Worm (Caenorhabditis elegans) whole organism, early embryonic: Measurements from ENCODE around the gene fard-1.

Source experiments
- B0310.2 ChIP-seq: sonication (generic microtip); optimal IDR thresholded peaks from 2 replicates; lab custom pipeline; 2016; ENCODE audit warnings: mild to moderate bottlenecking, missing genetic modification characterization, missing compliant biosample characterization
- F13C5.2 ChIP-seq: sonication (generic microtip); optimal IDR thresholded peaks from 2 replicates; lab custom pipeline; 2017; ENCODE audit warnings: mild to moderate bottlenecking, missing genetic modification characterization, inconsistent platforms, missing compliant biosample characterization
- aly-1 ChIP-seq: sonication (generic microtip); optimal IDR thresholded peaks from 2 replicates; lab custom pipeline; 2016; ENCODE audit warnings: missing genetic modification characterization, missing compliant biosample characterization
- ama-1 ChIP-seq: fragments of 150-350 bp; optimal IDR thresholded peaks from 2 replicates; lab custom pipeline; 2014
- ceh-13 ChIP-seq: fragments of 200-800 bp; sonication (Bioruptor generic); optimal IDR thresholded peaks from 2 replicates; lab custom pipeline; 2018; ENCODE audit warnings: mild to moderate bottlenecking, missing genetic modification characterization, missing compliant biosample characterization
- ceh-36 ChIP-seq: sonication (generic microtip); optimal IDR thresholded peaks from 2 replicates; lab custom pipeline; 2016; ENCODE audit warnings: missing genetic modification characterization, inconsistent platforms, missing compliant biosample characterization
- ets-7 ChIP-seq: sonication (generic microtip); optimal IDR thresholded peaks from 2 replicates; lab custom pipeline; 2016; ENCODE audit warnings: missing genotype, missing genetic modification characterization, missing compliant biosample characterization
- flt-1 ChIP-seq: fragments of 200-800 bp; sonication (Bioruptor generic); IDR thresholded peaks from 2 replicates; pipeline ENCODE4 v1.3.6; 2022; ENCODE audit warnings: missing genetic modification characterization, missing compliant biosample characterization
- hmbx-1 ChIP-seq: sonication (generic microtip); optimal IDR thresholded peaks from 2 replicates; lab custom pipeline; 2016; ENCODE audit warnings: mild to moderate bottlenecking, missing genetic modification characterization, missing compliant biosample characterization
- hmg-4 ChIP-seq: fragments of 200-800 bp; sonication (Bioruptor generic); optimal IDR thresholded peaks from 2 replicates; lab custom pipeline; 2018; ENCODE audit warnings: mild to moderate bottlenecking, missing genetic modification characterization, missing compliant biosample characterization
- hnd-1 ChIP-seq: sonication (generic microtip); optimal IDR thresholded peaks from 2 replicates; lab custom pipeline; 2016; ENCODE audit warnings: missing genetic modification characterization, missing compliant biosample characterization
- pes-1 ChIP-seq: fragments of 200-800 bp; sonication (Bioruptor generic); IDR thresholded peaks from 2 replicates; pipeline ENCODE4 v1.3.6; 2022; ENCODE audit warnings: missing genetic modification reagents, missing genetic modification characterization, missing compliant biosample characterization
- scrt-1 ChIP-seq: fragments of 200-800 bp; sonication (Bioruptor generic); IDR thresholded peaks from 2 replicates; pipeline ENCODE4 v1.3.6; 2022; ENCODE audit warnings: missing genetic modification characterization, missing compliant biosample characterization
- sea-1 ChIP-seq: fragments of 200-800 bp; sonication (Bioruptor generic); conservative IDR thresholded peaks from 2 replicates; pipeline ENCODE4 v1.3.6; 2022; ENCODE audit warnings: missing genetic modification characterization, missing compliant biosample characterization
- tbx-11 ChIP-seq: fragments of 200-800 bp; sonication (Bioruptor generic); IDR thresholded peaks from 2 replicates; pipeline ENCODE4 v1.3.6; 2022; ENCODE audit warnings: missing genetic modification characterization, missing compliant biosample characterization
- tbx-37 ChIP-seq: fragments of 200-800 bp; sonication (Bioruptor generic); conservative IDR thresholded peaks from 2 replicates; pipeline ENCODE4 v1.3.6; 2022; ENCODE audit warnings: missing genetic modification reagents, missing genetic modification characterization, missing compliant biosample characterization
- tra-4 ChIP-seq: sonication (generic microtip); optimal IDR thresholded peaks from 2 replicates; lab custom pipeline; 2017; ENCODE audit warnings: missing genetic modification characterization, missing compliant biosample characterization

fard-1 gene

DNA sequence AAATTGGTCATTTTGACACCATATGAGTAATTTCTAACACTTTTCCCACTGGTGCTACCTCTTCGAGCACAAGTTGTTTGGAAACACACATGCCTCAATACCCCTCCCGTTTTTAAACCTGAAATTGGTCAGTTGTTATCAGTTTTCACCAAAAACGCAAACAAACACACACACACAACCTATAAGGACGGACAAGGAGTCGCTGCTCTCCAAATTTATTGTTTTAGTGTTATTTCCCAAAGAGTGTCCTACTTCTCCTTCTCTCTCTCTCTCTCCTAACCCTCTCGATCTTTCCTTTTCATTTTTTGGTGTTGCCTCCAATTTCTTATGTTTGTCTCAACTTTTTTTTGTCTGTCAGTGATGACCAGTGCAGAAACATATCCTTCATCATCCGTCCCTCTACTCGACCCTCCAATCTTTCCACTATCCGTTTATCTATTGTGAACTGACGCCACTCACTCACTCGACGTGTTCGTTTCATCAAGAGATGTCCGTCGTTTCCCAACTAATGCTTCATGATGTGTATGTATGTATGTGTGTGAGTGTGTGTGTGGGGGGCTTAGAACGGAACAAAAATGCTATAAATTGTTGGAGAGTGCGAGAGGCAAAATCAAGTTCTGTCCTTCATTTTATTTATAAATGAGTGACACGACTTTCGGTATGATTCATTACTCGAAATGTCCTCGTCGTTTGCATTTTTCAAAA lies 29.3 kb upstream of the fard-1 start:
- TF ChIP-seq sea-1 (GFP tag; lab: Robert Waterston, UW) (no peak), ama-1 (no peak), flt-1 (GFP tag; lab: Robert Waterston, UW) (no peak), pes-1 (GFP tag; lab: Robert Waterston, UW) (no peak), aly-1 (tag; lab: Kevin White, UChicago) (no peak), tbx-11 (GFP tag; lab: Robert Waterston, UW) (no peak), scrt-1 (GFP tag; lab: Robert Waterston, UW) (no peak), tbx-37 (GFP tag; lab: Robert Waterston, UW) (no peak), tra-4 (tag; lab: Kevin White, UChicago) (no peak), ceh-13 (no peak), hnd-1 (no peak), hmbx-1 (tag; lab: Kevin White, UChicago) (no peak), F13C5.2 (tag; lab: Kevin White, UChicago) (no peak), ets-7 (tag; lab: Kevin White, UChicago) (no peak)

DNA sequence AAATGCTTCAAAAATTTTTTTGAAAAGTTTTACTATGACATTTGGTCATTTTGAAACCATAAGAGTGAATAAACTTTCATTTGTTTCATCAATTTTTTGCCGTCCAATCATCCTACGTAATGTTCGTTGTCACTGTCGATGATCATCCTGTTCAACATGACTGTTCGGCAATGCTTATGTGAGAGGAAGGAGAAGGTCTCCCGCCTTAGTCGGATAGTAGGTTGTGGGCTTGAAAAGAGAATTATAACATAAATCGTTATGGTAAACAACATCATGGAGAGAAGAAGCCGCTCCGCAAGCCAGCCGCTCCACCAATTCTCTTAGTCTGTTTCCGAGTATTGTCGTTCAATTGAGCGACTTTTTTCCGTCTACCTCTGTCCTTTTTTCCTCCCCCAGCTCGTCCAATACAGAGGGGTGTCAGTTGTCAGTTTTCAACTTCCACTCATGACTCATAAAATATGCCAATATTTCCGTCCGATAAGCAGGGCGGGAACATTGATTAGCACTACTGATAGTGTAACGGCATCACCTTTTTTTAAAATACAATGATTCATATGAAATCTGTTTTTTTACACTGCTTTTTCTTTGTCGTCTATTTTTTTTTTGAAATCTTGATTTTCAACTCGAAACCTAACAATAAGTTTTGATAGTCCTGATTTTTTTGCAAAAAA lies 27.0 kb upstream of the fard-1 start:
- TF ChIP-seq tra-4 (tag; lab: Kevin White, UChicago) (no peak), tbx-11 (GFP tag; lab: Robert Waterston, UW) (no peak), ama-1 (no peak), F13C5.2 (tag; lab: Kevin White, UChicago) (no peak), pes-1 (GFP tag; lab: Robert Waterston, UW) (no peak), aly-1 (tag; lab: Kevin White, UChicago) (no peak)

DNA sequence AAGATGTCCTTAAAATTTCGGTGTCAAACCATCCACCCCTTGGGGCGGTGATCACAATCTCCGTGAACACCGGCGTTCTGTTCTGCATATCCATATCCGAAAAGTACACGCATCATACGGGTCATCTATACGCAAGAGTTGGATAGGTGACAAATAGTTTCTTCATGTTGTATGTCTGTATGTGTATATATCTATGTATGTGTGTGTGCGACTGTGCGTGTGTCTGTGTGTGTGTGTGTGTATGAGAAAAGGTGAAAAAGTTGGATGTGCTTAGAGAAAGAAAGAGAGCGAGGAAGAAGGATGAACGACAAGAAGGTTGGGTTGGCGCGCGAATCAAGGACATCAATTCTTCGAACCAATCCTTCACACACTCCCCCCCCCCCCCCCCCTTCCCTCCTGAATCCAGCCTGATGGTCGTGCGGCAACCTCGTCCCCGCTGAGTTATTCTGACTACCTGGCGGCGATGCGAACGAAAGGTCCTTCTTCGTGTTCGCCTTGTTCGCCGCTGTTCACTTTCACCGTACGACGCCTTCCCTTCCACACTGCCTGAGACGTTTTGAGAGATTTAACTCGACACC lies 25.8 kb upstream of the fard-1 start:
- TF ChIP-seq hmg-4 (GFP tag; lab: Kevin White, UChicago) (peak; percentile 58), sea-1 (GFP tag; lab: Robert Waterston, UW) (no peak), scrt-1 (GFP tag; lab: Robert Waterston, UW) (no peak), tra-4 (tag; lab: Kevin White, UChicago) (no peak), tbx-11 (GFP tag; lab: Robert Waterston, UW) (no peak), ets-7 (tag; lab: Kevin White, UChicago) (no peak), tbx-37 (GFP tag; lab: Robert Waterston, UW) (no peak), ceh-13 (no peak), hmbx-1 (tag; lab: Kevin White, UChicago) (no peak), F13C5.2 (tag; lab: Kevin White, UChicago) (no peak), hnd-1 (no peak), flt-1 (GFP tag; lab: Robert Waterston, UW) (0 out of 2 replicates have a peak, but pooled peaks have one; percentile 20), ceh-36 (tag; lab: Kevin White, UChicago) (no peak)

DNA sequence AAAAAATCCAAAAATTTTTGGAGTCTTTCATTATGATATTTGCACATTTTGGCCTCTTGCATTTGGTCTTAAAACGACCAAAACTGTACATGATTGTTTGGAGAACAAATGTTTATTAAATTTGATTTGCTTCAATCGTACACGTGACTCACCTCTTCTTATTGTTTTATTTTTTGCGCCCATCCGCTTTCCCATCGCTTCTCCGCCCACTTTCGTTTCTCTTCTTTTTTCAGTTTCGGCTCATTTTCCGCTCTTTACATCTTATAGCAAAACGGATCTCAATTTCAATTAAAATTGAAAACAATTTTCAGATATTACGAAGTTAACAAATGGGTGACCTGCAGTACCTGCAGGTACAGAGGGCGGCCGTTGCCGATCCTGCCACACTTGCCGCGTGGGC lies 23.9 kb upstream of the fard-1 start, which contains the start of gene nmy-1:
nmy-1 (plus strand) TSS at position 301 of the 400 bp plus-strand sequence.
- no peak for TF ChIP-seq scrt-1 (GFP tag; lab: Robert Waterston, UW)

DNA sequence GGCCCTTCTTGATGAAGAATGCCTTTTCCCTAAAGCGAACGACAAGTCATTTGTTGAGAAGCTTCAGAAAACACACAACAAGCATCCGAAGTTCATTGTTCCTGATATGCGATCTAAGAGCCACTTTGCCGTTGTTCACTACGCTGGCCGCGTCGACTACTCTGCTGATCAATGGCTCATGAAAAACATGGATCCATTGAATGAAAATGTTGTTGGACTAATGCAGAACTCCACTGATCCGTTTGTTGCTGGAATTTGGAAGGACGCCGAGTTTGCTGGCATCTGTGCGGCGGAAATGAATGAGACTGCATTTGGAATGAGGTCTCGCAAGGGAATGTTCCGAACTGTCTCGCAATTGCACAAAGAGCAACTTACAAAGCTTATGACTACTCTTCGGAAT lies 20.5 kb upstream of the fard-1 start:
- no peak for TF ChIP-seq hmg-4 (GFP tag; lab: Kevin White, UChicago)
- no peak for TF ChIP-seq tra-4 (tag; lab: Kevin White, UChicago)
- TF ChIP-seq ets-7 (tag; lab: Kevin White, UChicago) = no peak
- no peak for TF ChIP-seq tbx-11 (GFP tag; lab: Robert Waterston, UW)
- TF ChIP-seq F13C5.2 (tag; lab: Kevin White, UChicago) = no peak
- TF ChIP-seq scrt-1 (GFP tag; lab: Robert Waterston, UW) = no peak

DNA sequence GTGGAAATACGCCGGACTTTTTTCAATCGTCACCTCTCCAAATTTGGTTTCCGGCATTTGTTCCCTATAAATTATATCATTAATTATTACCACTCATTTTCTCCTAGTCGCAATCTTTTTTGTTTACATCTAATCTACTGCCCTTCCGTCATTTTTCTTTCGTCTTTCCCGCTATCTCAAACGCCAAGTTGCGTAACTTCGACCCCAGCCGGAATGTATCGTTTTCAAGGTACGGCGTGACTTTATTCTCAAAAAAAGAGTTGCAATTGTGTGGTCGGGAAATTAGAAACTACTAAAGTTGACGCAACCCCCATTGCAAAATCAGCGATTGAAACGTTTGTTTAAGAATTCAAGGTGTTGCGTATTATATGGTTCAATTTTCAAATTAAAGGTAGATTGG lies 13.7 kb upstream of the fard-1 start:
- no peak for TF ChIP-seq flt-1 (GFP tag; lab: Robert Waterston, UW)
- TF ChIP-seq F13C5.2 (tag; lab: Kevin White, UChicago) = no peak
- no peak for TF ChIP-seq tbx-37 (GFP tag; lab: Robert Waterston, UW)
- no peak for TF ChIP-seq tbx-11 (GFP tag; lab: Robert Waterston, UW)

DNA sequence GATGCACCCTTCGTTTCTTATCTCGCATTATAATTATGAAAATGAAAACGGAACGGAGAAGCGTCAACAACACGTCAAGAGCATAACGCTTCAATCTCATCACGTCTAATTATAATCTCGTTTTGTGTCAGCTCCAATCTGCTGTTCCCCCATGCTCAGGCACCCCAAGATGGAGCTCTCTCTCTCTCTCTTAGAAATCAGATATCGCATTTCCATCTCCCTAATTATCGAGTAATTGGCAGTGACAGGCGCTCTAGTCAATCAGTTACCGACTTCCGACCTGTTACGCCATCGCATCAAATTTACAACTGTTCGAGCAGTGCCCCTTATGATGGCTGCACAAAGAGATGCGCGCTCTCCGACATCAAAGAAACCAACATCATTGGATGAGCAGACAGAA lies 12.7 kb upstream of the fard-1 start:
- TF ChIP-seq tbx-11 (GFP tag; lab: Robert Waterston, UW) (no peak), B0310.2 (tag; lab: Kevin White, UChicago) (no peak), sea-1 (GFP tag; lab: Robert Waterston, UW) (no peak), pes-1 (GFP tag; lab: Robert Waterston, UW) (no peak), tbx-37 (GFP tag; lab: Robert Waterston, UW) (no peak)

DNA sequence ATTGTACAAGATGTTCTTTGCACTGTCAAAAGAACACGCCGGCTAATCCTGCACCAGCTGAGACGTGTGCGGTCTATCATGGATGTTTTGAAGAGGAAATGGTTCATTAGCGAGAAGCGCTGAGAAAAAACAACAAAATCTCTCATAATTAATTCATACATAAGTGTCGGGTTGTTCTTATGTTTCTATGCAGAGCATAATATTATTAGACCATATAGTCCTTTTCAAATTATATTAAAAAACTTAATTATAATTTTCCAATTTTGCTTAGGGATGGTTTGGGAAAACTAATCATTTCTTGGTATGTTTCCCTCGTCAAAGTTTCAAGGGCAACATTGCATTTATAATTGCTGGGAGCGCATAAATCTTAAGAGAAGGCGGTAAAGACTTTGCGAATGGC lies 11.4 kb upstream of the fard-1 start:
- TF ChIP-seq ama-1 = no peak
